Fruit fly (Drosophila melanogaster) whole organism, adult: ENCODE data around the gene nero.

ENCODE experiments used
- CG12768 ChIP-seq: fragments of 200-800 bp; sonication (Bioruptor generic); optimal IDR thresholded peaks from 2 replicates; lab custom pipeline; 2017; ENCODE audit warnings: missing biosample characterization, missing genetic modification characterization, mild to moderate bottlenecking, moderate library complexity, missing genetic modification reagents
- CG14711 ChIP-seq: fragments of 200-800 bp; sonication (Bioruptor generic); optimal IDR thresholded peaks from 2 replicates; lab custom pipeline; 2018; ENCODE audit warnings: missing biosample characterization, mild to moderate bottlenecking, missing genetic modification characterization, moderate library complexity
- CG33017 ChIP-seq: fragments of 200-800 bp; sonication (Bioruptor generic); optimal IDR thresholded peaks from 2 replicates; lab custom pipeline; 2018; ENCODE audit warnings: missing biosample characterization, mild to moderate bottlenecking, missing genetic modification characterization, moderate library complexity
- CG7045 ChIP-seq: fragments of 200-800 bp; sonication (Bioruptor generic); optimal IDR thresholded peaks from 2 replicates; lab custom pipeline; 2017; ENCODE audit warnings: missing biosample characterization, mild to moderate bottlenecking, missing genetic modification characterization
- CG7101 ChIP-seq: fragments of 200-800 bp; sonication (Bioruptor generic); optimal IDR thresholded peaks from 2 replicates; lab custom pipeline; 2018; ENCODE audit warnings: missing biosample characterization, mild to moderate bottlenecking, missing genetic modification characterization, moderate library complexity
- Clk ChIP-seq: fragments of 200-800 bp; sonication (Bioruptor generic); optimal IDR thresholded peaks from 2 replicates; lab custom pipeline; 2017; ENCODE audit warnings: missing biosample characterization, missing genetic modification characterization
- Crg-1 ChIP-seq: fragments of 200-800 bp; sonication (Bioruptor generic); optimal IDR thresholded peaks from 2 replicates; lab custom pipeline; 2016; ENCODE audit warnings: missing biosample characterization, missing genetic modification characterization
- Hr96 ChIP-seq: fragments of 200-800 bp; sonication (Bioruptor generic); optimal IDR thresholded peaks from 2 replicates; lab custom pipeline; 2016; ENCODE audit warnings: missing biosample characterization, missing genetic modification characterization
- Mnt ChIP-seq: fragments of 200-800 bp; sonication (Bioruptor generic); optimal IDR thresholded peaks from 2 replicates; lab custom pipeline; 2016; ENCODE audit warnings: missing biosample characterization, mild to moderate bottlenecking, missing genetic modification characterization
- bab1 ChIP-seq: fragments of 200-800 bp; sonication (Bioruptor generic); optimal IDR thresholded peaks from 3 replicates; lab custom pipeline; 2019; ENCODE audit warnings: missing biosample characterization, mild to moderate bottlenecking, missing genetic modification characterization, moderate library complexity
- cic ChIP-seq: fragments of 200-800 bp; sonication (Bioruptor generic); optimal IDR thresholded peaks from 2 replicates; lab custom pipeline; 2017; ENCODE audit warnings: missing biosample characterization, mild to moderate bottlenecking, missing genetic modification characterization, moderate library complexity
- kay ChIP-seq: fragments of 200-800 bp; sonication (Bioruptor generic); peaks from one replicate; lab custom pipeline; 2016; ENCODE audit warnings: missing biosample characterization, missing genetic modification characterization, borderline replicate concordance
- pad ChIP-seq: fragments of 200-800 bp; sonication (Bioruptor generic); optimal IDR thresholded peaks from 3 replicates; lab custom pipeline; 2017; ENCODE audit warnings: missing biosample characterization, missing genetic modification characterization, mild to moderate bottlenecking, moderate library complexity, missing genetic modification reagents
- toe ChIP-seq: fragments of 200-800 bp; sonication (Bioruptor generic); optimal IDR thresholded peaks from 2 replicates; lab custom pipeline; 2016; ENCODE audit warnings: missing biosample characterization, missing genetic modification characterization

dm6 chr3R:31741278-31741677 is 6.1 kb downstream of the nero start:
- TF ChIP-seq bab1 (GFP tag; lab: Kevin White, UChicago) (no peak), CG12768 (no peak), cic (GFP tag; lab: Kevin White, UChicago) (no peak), CG14711 (tag; lab: Kevin White, UChicago) (no peak), Mnt (GFP tag; lab: Kevin White, UChicago) (no peak), Hr96 (GFP tag; lab: Kevin White, UChicago) (no peak), CG7045 (GFP tag; lab: Kevin White, UChicago) (no peak), CG33017 (tag; lab: Kevin White, UChicago) (peak; percentile 5), pad (GFP tag; lab: Kevin White, UChicago) (no peak), kay (GFP tag; lab: Kevin White, UChicago) (no peak), Crg-1 (GFP tag; lab: Kevin White, UChicago) (no peak), Clk (GFP tag; lab: Kevin White, UChicago) (no peak), toe (no peak), CG7101 (no peak)
